Worm (Caenorhabditis elegans) whole organism, mixed stage, embryonic: ENCODE measurements around the gene gnrr-3.

Experiments
- ceh-83 ChIP-seq: fragments of 200-800 bp; sonication (Bioruptor generic); optimal IDR thresholded peaks from 2 replicates; lab custom pipeline; 2018; ENCODE audit warnings: mild to moderate bottlenecking, missing genetic modification characterization, missing compliant biosample characterization
- ces-1 ChIP-seq: fragments of 150-350 bp; optimal IDR thresholded peaks from 2 replicates; lab custom pipeline; 2014; ENCODE audit warnings: missing biosample characterization, missing genetic modification reagents, missing genetic modification characterization
- cnd-1 ChIP-seq: fragments of 200-800 bp; sonication (Bioruptor generic); optimal IDR thresholded peaks from 2 replicates; lab custom pipeline; 2018; ENCODE audit warnings: mild to moderate bottlenecking, missing genetic modification characterization, missing compliant biosample characterization
- elt-1 ChIP-seq: sonication (generic microtip); optimal IDR thresholded peaks from 2 replicates; lab custom pipeline; 2017; ENCODE audit warnings: missing genetic modification characterization, mild to moderate bottlenecking, missing compliant biosample characterization, antibody characterized with exemption, moderate library complexity, borderline replicate concordance; ENCODE audit not compliant: insufficient read depth
- elt-3 ChIP-seq: fragments of 150-350 bp; optimal IDR thresholded peaks from 2 replicates; lab custom pipeline; 2014; ENCODE audit warnings: missing biosample characterization, missing genetic modification characterization
- lsy-2 ChIP-seq: fragments of 150-350 bp; optimal IDR thresholded peaks from 2 replicates; lab custom pipeline; 2014; ENCODE audit warnings: missing biosample characterization, missing genetic modification characterization
- mab-5 ChIP-seq: fragments of 150-350 bp; optimal IDR thresholded peaks from 2 replicates; lab custom pipeline; 2014; ENCODE audit warnings: missing biosample characterization, missing genetic modification characterization
- nhr-12 ChIP-seq: fragments of 150-350 bp; optimal IDR thresholded peaks from 2 replicates; lab custom pipeline; 2014; ENCODE audit warnings: missing biosample characterization, missing genetic modification characterization
- nhr-237 ChIP-seq: fragments of 150-350 bp; optimal IDR thresholded peaks from 2 replicates; lab custom pipeline; 2014; ENCODE audit warnings: missing biosample characterization, missing genetic modification characterization
- snpc-4 ChIP-seq: fragments of 150-350 bp; optimal IDR thresholded peaks from 2 replicates; lab custom pipeline; 2014; ENCODE audit warnings: missing biosample characterization, missing genetic modification characterization
- tbx-8 ChIP-seq: fragments of 200-800 bp; sonication (Bioruptor generic); optimal IDR thresholded peaks from 2 replicates; lab custom pipeline; 2018; ENCODE audit warnings: mild to moderate bottlenecking, missing genetic modification characterization, moderate library complexity, missing compliant biosample characterization
- unc-62 ChIP-seq: fragments of 150-350 bp; optimal IDR thresholded peaks from 2 replicates; lab custom pipeline; 2014; ENCODE audit warnings: missing biosample characterization, missing genetic modification reagents, missing genetic modification characterization
- ztf-11 ChIP-seq: fragments of 150-350 bp; optimal IDR thresholded peaks from 2 replicates; lab custom pipeline; 2014; ENCODE audit warnings: missing biosample characterization, missing genetic modification characterization

DNA sequence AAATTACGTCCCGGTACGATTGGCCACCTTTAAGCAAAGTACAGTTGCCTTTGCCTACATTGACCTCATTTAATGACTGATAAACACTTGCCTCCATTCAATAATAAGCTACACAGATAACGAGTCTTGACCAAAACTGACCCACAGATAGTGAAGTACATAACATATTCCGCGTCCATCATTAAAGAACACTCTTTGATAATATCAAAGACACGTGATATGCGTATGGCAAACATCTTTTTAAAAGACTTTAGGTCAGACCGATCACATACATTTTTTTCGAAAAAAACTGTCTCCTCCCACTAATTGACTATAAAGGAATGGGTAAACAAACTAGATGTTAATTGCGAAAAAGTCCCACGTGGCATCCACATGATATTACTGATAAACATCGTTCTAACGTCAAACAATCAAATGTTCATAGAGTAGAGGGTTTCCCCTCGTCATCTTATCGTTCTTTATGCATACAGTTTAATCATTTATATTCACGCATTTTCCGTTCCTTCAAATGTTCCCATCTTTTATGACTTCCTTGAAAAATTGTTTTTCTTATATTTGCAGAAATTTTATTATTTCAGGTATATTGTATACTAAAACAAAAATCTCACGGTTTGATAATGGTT lies 34.9 kb downstream of the gnrr-3 start, which contains the start of gene W07E11.1:
- TF ChIP-seq ceh-83 (GFP tag; lab: Kevin White, UChicago) (no peak), nhr-12 (tag; lab: Kevin White, UChicago) (no peak), unc-62 (no peak), nhr-237 (tag; lab: Kevin White, UChicago) (no peak), ztf-11 (no peak), lsy-2 (tag; lab: Kevin White, UChicago) (no peak), elt-3 (no peak), elt-1 (tag; lab: Kevin White, UChicago) (no peak), tbx-8 (GFP tag; lab: Kevin White, UChicago) (no peak), mab-5 (tag; lab: Kevin White, UChicago) (no peak), snpc-4 (no peak), ces-1 (no peak), cnd-1 (tag; lab: Kevin White, UChicago) (no peak)
